Fruit fly (Drosophila melanogaster): ENCODE measurements around the gene CG18094.
A peak's percentile ranks its signal among the peaks of the same experiment; 100 is the strongest.

The CG18094 gene

DNA sequence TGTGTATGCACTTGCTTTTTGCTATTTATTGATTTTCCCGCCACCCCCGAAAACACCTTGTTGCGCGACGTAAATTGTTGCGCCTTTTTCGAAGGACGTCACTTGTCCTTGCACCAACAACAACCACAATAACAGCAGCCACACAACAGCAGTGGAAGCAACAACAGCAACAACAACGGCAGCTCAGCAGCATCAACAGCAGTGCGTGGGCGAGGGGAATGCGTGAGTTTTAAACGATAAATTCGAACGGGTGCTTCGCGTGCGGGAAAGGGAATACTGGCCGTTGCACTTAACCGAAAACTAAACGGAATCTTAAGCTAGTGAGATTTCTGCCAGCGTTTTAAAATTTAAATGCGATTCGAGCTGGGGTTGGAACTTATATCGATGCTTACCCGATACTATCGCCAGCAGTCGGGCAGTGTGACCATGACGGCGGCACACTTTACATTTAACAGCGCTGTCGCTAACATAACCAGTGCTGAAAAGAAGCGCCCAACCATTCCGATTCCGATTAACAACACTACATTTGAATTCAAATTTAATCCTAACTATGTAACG lies 18.4 kb downstream of the CG18094 start, which contains the start of gene cyst (continued):
- TF ChIP-seq CG9932 (GFP tag; IDR thresholded peaks at IDR 0.05) (peak; percentile 72), chif (GFP tag; optimal IDR thresholded peaks at IDR 0.05) (no peak), usp (GFP tag; optimal IDR thresholded peaks at IDR 0.05) (no peak), emc (GFP tag; optimal IDR thresholded peaks at IDR 0.05) (no peak), gce (GFP tag; IDR thresholded peaks at IDR 0.05) (no peak), Atf3 (GFP tag; optimal IDR thresholded peaks at IDR 0.05) (no peak), klu (GFP tag; IDR thresholded peaks at IDR 0.05) (peak; percentile 46; the same call in 1 of the 2 replicates), al (GFP tag; IDR thresholded peaks at IDR 0.05) (no peak), CG18764 (GFP tag; optimal IDR thresholded peaks at IDR 0.05) (no peak), E2f1 (GFP tag; IDR thresholded peaks at IDR 0.05) (no peak), CG1233 (GFP tag; optimal IDR thresholded peaks at IDR 0.05) (no peak), Sox100B (GFP tag; optimal IDR thresholded peaks at IDR 0.05) (no peak), CG2129 (GFP tag; IDR thresholded peaks at IDR 0.05; ENCODE audit: partially characterized antibody) (peak; percentile 92), CG12155 (GFP tag; optimal IDR thresholded peaks at IDR 0.05) (peak; percentile 42), NfI (GFP tag; optimal IDR thresholded peaks at IDR 0.05) (peak; percentile 24), CG1603 (tag; optimal IDR thresholded peaks at IDR 0.05) (no peak), CG18011 (GFP tag; optimal IDR thresholded peaks at IDR 0.05) (no peak), CG32532 (GFP tag; IDR thresholded peaks at IDR 0.05) (peak; percentile 40), Nf-YA (GFP tag; IDR thresholded peaks at IDR 0.05) (no peak), Gsc (GFP tag; IDR thresholded peaks at IDR 0.05) (no peak), Jarid2 (GFP tag; optimal IDR thresholded peaks at IDR 0.05) (no peak), stc (GFP tag; IDR thresholded peaks at IDR 0.05) (no peak), trh (GFP tag; optimal IDR thresholded peaks at IDR 0.05) (no peak), psq (GFP tag; optimal IDR thresholded peaks at IDR 0.05) (no peak), CG6175 (GFP tag; IDR thresholded peaks at IDR 0.05) (no peak), phol (tag; optimal IDR thresholded peaks at IDR 0.05) (peak; percentile 51), CG12299 (tag; optimal IDR thresholded peaks at IDR 0.05) (no peak), Lim3 (GFP tag; IDR thresholded peaks at IDR 0.05) (no peak), CG6791 (GFP tag; IDR thresholded peaks at IDR 0.05; ENCODE audit: partially characterized antibody) (peak; percentile 97), CG13296 (GFP tag; optimal IDR thresholded peaks at IDR 0.05) (no peak), CG34376 (GFP tag; optimal IDR thresholded peaks at IDR 0.05) (no peak), kni (GFP tag; optimal IDR thresholded peaks at IDR 0.05) (no peak), D19A (tag; optimal IDR thresholded peaks at IDR 0.05) (no peak), CG14050 (GFP tag; IDR thresholded peaks at IDR 0.05) (no peak), BtbVII (GFP tag; optimal IDR thresholded peaks at IDR 0.05) (no peak), CG13287 (GFP tag; IDR thresholded peaks at IDR 0.05; ENCODE audit: partially characterized antibody) (peak; percentile 92), Oli (tag; optimal IDR thresholded peaks at IDR 0.05) (no peak), Hmx (GFP tag; optimal IDR thresholded peaks at IDR 0.05) (no peak), ATbp (GFP tag; optimal IDR thresholded peaks at IDR 0.05) (no peak), CG6683 (GFP tag; optimal IDR thresholded peaks at IDR 0.05) (no peak), ab (GFP tag; optimal IDR thresholded peaks at IDR 0.05) (no peak), Dip2 (GFP tag; IDR thresholded peaks at IDR 0.05) (no peak), Scr (GFP tag; IDR thresholded peaks at IDR 0.05; ENCODE audit: partially characterized antibody) (peak; percentile 97), trem (tag; optimal IDR thresholded peaks at IDR 0.05) (peak; percentile 72), D19B (GFP tag; optimal IDR thresholded peaks at IDR 0.05) (no peak), MTF-1 (GFP tag; optimal IDR thresholded peaks at IDR 0.05; ENCODE audit: borderline replicate concordance) (no peak), ac (GFP tag; optimal IDR thresholded peaks at IDR 0.05) (no peak), sima (GFP tag; optimal IDR thresholded peaks at IDR 0.05) (no peak), seq (GFP tag; IDR thresholded peaks at IDR 0.05) (no peak), Rx (GFP tag; IDR thresholded peaks at IDR 0.05) (no peak), ttk (GFP tag; IDR thresholded peaks at IDR 0.05) (no peak)
